Fruit fly (Drosophila melanogaster): ENCODE results near the gene grk.

The grk gene

DNA sequence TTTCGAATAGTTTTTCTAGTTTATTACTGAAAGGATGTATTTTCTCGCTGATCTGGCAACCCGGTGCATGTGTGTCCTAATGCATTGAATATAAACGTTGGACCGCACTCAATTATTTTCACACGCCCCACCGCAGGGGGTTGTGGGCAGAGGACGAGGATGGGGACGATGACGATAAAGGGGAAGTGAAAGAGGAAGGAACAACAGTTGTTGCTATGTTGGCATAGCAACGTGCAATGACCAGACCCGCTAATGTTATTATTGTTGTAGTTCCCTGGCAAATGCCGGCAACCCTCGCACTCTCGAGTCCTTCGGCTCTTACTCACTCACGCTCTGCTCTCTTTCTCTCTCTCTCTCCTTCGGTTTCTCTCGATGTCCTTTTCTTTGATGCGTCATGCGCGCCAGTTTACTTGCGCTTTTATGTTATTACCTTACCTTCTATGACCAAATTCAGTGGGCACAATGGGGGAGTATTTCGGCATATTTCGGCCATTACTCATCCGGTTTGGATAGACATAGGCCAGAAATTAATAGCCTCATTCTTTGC is 8.7 kb downstream of the grk start:
- TF ChIP-seq EcR (GFP tag; optimal IDR thresholded peaks at IDR 0.05) (no peak), usp (GFP tag; optimal IDR thresholded peaks at IDR 0.05) (no peak), pan (optimal IDR thresholded peaks at IDR 0.05) (no peak), Dll (optimal IDR thresholded peaks at IDR 0.05) (no peak), psq (optimal IDR thresholded peaks at IDR 0.05) (no peak)

DNA sequence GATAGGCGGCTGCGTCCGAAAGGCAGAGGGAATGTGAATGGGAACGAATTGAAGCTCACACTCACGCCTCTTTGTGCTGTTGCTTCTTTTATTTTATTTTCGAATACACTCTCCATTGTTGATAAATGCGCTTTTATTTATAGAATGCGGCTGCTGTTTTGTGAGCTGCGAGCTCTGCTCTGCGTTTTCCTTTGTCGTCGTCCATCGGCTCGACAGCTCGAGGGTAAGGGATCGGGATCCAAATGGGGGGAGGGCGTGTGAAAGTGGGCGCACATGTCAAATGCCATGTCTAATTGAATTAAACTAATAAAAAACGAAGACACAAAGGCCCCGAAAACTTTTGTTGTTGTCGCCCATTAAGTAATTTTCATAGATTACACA is 9.3 kb downstream of the grk start:
- TF ChIP-seq EcR (GFP tag; optimal IDR thresholded peaks at IDR 0.05) (peak in 1 of 2 experiments; percentile 1), CG8478 (optimal IDR thresholded peaks at IDR 0.05) (no peak)

DNA sequence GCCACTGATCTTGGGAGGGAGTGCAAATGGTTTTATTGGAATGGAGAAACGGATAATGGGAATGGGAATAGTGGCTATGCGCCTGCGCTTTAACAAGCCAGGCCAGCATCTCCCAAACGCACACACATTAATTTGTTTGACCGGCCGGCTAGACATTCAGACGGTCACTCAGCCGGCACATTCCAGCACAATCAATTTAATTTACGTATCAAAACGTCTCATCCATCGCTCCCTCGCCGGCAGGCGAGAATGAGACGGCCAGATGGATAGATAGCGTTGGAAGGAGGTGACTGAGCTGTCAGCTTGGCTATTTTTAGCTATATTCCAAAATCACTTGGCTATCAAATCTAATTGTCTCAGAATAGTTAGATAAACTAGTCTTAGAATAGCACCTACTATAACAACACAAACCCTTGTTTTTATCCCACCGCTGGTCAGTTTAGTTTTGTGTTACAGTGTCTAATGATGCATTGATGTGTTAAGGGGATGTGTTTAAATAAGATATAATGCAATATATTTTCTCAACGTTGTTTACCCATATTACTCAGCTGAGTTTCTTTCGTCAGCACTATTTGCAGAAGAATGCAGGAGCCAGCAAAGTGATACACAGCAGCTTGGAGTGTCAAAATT is 9.8 kb downstream of the grk start:
- TF ChIP-seq CG8478 (optimal IDR thresholded peaks at IDR 0.05) (no peak), Dll (optimal IDR thresholded peaks at IDR 0.05) (no peak), psq (optimal IDR thresholded peaks at IDR 0.05) (no peak), EcR (GFP tag; optimal IDR thresholded peaks at IDR 0.05) (no peak), pan (optimal IDR thresholded peaks at IDR 0.05) (no peak), usp (GFP tag; optimal IDR thresholded peaks at IDR 0.05) (no peak)

DNA sequence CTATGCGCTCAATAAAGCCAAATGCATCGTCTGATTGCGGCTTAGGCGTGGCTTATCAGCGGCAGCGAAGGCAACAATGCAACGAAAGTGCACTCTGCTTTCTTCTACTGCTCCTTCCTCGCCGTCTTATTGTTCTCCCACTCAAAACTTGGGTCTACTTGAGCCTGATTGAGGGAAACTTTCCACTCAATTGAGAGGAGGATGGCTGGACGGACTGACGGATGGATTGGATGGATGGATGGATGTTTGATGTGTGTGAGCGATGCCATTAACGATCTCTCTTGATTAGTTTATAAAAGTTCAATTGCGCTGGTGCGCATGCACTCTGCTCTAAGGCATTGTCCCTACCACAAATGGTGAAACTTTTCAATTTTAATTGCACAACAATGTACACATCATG is 10.4 kb downstream of the grk start:
- TF ChIP-seq usp (GFP tag; optimal IDR thresholded peaks at IDR 0.05) (no peak), EcR (GFP tag; optimal IDR thresholded peaks at IDR 0.05) (no peak), psq (optimal IDR thresholded peaks at IDR 0.05) (no peak), Dll (optimal IDR thresholded peaks at IDR 0.05) (no peak), pan (optimal IDR thresholded peaks at IDR 0.05) (no peak), CG8478 (optimal IDR thresholded peaks at IDR 0.05) (no peak)

DNA sequence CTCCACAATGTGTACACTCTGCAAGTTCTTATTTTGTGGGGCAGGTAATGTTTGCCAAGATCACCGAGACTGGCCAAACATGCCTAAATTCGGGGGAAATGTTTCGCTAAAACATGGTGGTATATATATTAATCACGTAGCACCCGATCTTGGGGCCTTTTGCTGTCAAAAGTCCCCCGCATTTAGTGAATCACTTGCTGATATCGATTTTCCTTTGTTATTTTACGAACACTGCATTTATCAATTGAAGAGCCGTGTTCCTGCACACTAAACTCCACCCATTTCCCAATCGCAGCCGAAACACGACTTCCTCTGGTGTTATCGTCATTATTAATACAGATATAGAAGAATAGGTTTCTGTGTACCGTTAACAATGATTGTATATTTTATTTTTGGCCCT is 11.7 kb downstream of the grk start:
- TF ChIP-seq usp (GFP tag; optimal IDR thresholded peaks at IDR 0.05) (no peak), EcR (GFP tag; optimal IDR thresholded peaks at IDR 0.05) (no peak)

DNA sequence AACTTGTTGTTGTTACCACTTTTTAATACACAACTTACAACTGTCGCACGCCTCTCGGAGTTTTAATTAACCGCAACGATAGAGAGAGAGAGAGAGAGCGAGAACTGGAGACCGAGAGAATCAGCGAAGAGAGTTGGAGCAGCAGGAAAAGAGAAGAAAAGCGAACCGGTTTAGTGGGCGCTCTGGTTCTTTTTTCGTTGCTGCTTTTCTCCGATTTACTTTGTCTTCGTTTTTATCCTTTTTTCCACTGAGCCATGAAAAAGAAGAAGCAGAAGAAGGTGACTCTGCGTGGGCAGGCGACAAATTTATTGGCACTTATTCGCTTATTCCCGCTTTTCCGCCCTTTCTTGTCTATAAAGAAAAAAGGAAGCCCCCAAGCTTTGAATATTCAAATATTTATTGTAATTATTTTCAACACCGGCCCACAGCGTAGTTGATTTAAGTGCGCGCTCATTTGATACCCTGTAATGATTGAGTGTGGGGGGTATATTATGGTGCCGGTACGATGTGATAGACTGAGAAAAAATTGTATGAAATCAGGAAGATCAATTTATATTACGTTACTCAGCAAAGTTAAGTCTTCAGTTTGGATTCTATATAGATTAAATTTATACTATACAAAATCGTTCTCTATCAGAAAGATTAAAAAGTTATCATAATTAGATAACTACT is 13.0 kb downstream of the grk start:
- no peak for TF ChIP-seq Dll (optimal IDR thresholded peaks at IDR 0.05)
- peak; percentile 58 for TF ChIP-seq pan (optimal IDR thresholded peaks at IDR 0.05)

DNA sequence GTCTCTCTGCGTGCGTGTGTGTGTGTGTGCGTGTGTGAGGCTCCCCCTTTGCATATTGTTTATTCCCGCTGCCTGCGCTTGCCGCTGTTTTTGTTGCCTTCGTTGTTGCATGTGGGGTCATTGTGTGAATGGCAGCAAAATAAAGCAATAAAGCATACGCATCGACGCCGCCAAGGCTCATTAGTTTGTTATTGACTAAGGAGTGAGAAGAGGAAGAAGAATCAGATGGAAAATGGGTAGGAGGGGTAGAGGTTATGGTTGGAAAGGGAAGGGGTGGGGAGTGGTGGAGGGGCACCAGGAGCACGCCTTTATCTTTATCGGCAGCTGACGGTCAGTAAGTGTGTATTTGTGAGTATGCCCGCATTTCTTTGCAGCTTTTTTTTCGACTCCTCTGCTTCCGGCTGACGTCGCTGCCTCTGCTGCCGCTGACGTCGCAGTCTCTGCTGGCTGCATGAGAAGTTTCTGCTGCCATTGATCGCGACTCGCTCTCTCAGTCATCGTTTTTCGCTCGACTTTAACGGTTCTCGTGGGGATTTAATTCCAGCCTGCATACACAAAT is 13.9 kb downstream of the grk start:
- TF ChIP-seq Dll (optimal IDR thresholded peaks at IDR 0.05), result no peak
- TF ChIP-seq EcR (GFP tag; optimal IDR thresholded peaks at IDR 0.05), result peak in 1 of 2 experiments; percentile 51

DNA sequence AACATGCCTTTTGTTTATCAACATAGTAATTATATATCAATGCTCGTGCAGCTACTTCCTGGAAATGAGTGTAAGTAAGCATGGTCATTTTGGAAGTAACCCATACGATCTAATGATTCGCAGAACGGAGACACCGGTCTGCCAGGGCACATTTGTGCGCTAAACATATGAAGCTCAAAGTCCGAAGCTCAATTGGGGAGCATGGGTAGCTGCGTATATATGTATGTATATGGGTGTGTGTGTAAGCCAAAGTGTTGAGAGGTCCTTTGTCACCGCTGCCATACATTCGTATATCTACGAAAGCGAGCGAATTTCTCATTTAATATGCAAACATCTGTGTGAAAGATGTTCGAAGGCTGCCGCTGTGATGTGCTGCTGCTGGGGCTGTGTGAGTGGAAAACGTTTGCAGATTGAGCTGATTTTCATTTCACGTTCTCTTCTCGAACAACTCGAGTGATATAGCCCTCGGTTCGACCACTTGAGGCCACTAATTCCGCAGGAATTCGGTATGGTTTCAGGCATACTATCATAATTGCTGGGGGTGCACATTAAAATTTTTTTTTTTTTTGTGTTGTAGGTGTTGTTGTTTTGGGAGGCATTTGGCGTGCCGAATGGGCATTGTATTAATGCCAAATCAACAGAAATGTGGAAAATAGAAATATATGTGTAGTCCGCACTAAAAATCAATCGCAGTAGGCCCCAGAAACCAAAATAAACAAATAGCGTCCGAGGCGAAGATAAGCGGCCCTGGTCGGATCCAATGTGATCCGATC is 15.1 kb downstream of the grk start:
- TF ChIP-seq Dll (optimal IDR thresholded peaks at IDR 0.05), result no peak
- TF ChIP-seq EcR (GFP tag; optimal IDR thresholded peaks at IDR 0.05), result no peak
- no peak for TF ChIP-seq CG8478 (optimal IDR thresholded peaks at IDR 0.05)
- no peak for TF ChIP-seq pan (optimal IDR thresholded peaks at IDR 0.05)
- TF ChIP-seq usp (GFP tag; optimal IDR thresholded peaks at IDR 0.05), result no peak
- TF ChIP-seq psq (optimal IDR thresholded peaks at IDR 0.05), result no peak

DNA sequence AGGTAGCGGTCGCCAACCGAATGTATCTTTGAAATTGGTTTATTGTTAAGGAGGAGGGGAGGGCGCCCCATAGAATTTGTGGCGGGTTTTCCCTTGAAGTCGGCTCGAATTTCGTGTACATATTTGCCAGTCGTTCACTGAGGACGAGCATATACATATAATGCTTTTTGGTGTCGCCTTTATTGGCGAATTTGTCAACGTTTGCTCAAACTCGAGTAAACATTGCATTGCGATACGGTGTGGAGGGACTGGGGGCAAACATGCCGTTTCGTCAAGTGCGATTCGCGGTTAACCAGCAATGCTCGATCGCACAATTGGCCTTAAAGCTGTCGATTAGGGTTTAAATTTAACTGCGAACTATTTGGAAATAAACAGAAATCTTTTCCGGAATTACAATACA is 15.8 kb downstream of the grk start:
- no peak for TF ChIP-seq usp (GFP tag; optimal IDR thresholded peaks at IDR 0.05)

DNA sequence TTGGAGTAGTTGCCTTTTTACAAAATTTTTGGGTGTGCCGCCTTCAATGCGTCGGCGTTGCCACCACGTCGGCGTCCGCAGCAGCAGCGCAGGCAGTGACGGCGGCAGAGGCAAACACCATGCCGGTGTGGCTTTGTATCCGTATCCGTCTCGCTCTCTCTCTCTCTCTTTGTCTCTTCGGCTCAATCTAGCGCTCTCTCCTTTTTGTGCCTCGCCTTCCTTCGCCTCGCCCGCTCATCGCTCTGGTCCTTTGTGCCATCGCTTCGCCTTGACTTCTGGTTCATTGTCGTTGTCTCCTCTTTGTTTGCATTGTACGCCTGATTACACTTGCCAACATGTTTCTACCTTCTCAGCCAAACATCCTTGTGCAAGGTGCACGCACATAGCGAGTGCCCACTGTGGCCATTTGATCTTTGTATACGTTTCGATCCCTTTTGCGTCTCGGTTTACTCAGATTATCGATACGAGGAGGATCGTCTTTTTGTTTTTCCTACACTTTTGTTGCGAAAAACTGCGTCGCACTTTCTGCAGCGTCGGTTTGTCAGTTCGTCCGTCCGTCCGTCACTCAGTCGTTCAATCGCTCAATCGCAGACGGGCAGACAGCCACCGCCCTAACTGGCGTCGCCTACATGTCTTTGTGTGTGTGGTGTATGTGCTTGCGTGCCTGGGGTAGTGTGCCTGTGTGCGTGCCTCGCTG is 16.9 kb downstream of the grk start:
- TF ChIP-seq CG8478 (optimal IDR thresholded peaks at IDR 0.05) (no peak), Dll (optimal IDR thresholded peaks at IDR 0.05) (peak; percentile 53)

DNA sequence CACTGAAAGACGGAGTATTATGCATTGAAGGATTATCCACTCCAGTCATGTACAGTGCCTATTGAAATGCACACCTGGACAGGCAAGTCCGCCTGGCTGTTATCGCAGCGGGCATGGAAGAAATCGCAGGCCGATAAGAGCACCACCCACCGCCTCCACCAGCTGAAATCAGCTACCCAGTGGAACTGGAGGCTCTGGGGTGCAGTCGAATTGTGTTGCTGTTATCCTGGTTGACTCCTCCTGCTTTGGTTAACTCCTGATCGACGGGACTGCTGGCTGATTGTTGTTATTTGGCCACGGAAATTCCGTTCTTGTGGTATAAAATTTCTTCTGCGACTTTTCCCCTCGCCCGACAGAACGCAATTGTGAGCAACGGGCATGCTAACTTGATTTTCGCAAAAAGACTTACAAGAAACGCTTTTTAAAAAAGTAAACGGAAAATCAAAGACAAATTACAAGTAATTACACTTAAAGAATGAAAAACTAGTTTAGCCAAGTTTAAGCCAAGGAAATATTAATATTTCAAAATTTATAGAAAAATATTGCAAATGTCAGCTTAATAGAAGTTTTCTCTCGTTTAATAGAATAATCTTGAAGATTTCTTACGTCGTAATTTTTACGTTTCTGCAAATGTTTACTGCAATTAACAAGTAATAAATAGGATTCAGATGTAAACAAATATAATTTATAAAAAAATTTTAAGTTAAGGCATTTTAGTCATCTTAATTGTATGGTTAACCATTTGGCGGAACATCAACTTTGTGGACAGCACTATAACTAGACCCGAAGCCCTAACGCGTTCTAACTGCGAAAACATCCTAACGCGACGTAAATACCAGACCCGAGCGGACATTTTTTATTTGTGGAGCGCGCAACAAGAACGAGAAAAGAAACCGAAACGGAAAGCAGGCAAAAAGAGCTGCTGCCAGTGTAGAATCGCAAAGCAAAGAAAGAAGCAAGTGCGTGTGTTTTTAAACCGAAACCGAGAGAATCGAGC is 18.2 kb downstream of the grk start, which contains the start of the genes CG13398 and Akap200:
Gene CG13398 (minus strand): TSS at position 370 of the 997 bp plus-strand sequence.
Gene Akap200 (plus strand): TSS at position 804 of the 997 bp plus-strand sequence.
- no peak for TF ChIP-seq usp (GFP tag; optimal IDR thresholded peaks at IDR 0.05)
- no peak for TF ChIP-seq EcR (GFP tag; optimal IDR thresholded peaks at IDR 0.05)
